Worm (Caenorhabditis elegans) whole organism, young adult: Measurements from ENCODE around the gene T01C3.3.

ENCODE experiments used
- F39B2.1 ChIP-seq: fragments of 200-800 bp; sonication (Bioruptor generic); IDR thresholded peaks from 2 replicates; pipeline ENCODE4 v1.3.6; 2022; ENCODE audit warnings: missing genetic modification reagents, missing genetic modification characterization, missing compliant biosample characterization
- aptf-3 ChIP-seq: fragments of 200-800 bp; sonication (Bioruptor generic); IDR thresholded peaks from 2 replicates; pipeline ENCODE4 v1.3.6; 2022; ENCODE audit warnings: missing genetic modification characterization, missing compliant biosample characterization
- atf-7 ChIP-seq: sonication (generic microtip); optimal IDR thresholded peaks from 2 replicates; lab custom pipeline; 2017; ENCODE audit warnings: mild to moderate bottlenecking, missing genetic modification characterization, missing compliant biosample characterization
- cebp-1 ChIP-seq, 2 experiments: fragments of 200-800 bp in 1 of 2; sonication (Bioruptor generic) in 1 of 2; sonication (generic microtip) in 1 of 2; IDR thresholded peaks in 1 of 2; optimal IDR thresholded peaks in 1 of 2; 2 replicates each; pipeline versions ENCODE4 v1.3.6 to Lab custom; 2017 to 2022; ENCODE audit warnings: missing compliant biosample characterization in 2 of 2, missing genetic modification characterization in 2 of 2, mild to moderate bottlenecking in 1 of 2, missing genetic modification reagents in 1 of 2, moderate library complexity in 1 of 2
- ceh-58 ChIP-seq: fragments of 200-800 bp; sonication (Bioruptor generic); IDR thresholded peaks from 2 replicates; pipeline ENCODE4 v1.3.6; 2022; ENCODE audit warnings: missing genetic modification characterization, missing compliant biosample characterization
- fkh-3 ChIP-seq: sonication (generic microtip); optimal IDR thresholded peaks from 2 replicates; lab custom pipeline; 2016; ENCODE audit warnings: mild to moderate bottlenecking, missing genetic modification characterization, missing compliant biosample characterization
- gei-17 ChIP-seq: fragments of 200-800 bp; sonication (Bioruptor generic); optimal IDR thresholded peaks from 2 replicates; lab custom pipeline; 2018; ENCODE audit warnings: mild to moderate bottlenecking, missing genetic modification characterization, missing compliant biosample characterization
- lin-40 ChIP-seq: sonication (generic microtip); optimal IDR thresholded peaks from 2 replicates; lab custom pipeline; 2016; ENCODE audit warnings: missing genetic modification characterization, mild to moderate bottlenecking, missing compliant biosample characterization, missing genotype, missing genetic modification reagents
- sea-2 ChIP-seq: fragments of 200-800 bp; sonication (Bioruptor generic); IDR thresholded peaks from 2 replicates; pipeline ENCODE4 v1.3.6; 2022; ENCODE audit warnings: missing genetic modification characterization, missing compliant biosample characterization
- ztf-18 ChIP-seq: sonication (generic microtip); optimal IDR thresholded peaks from 2 replicates; lab custom pipeline; 2016; ENCODE audit warnings: missing genotype, mild to moderate bottlenecking, missing genetic modification characterization, missing compliant biosample characterization
- ztf-22 ChIP-seq: fragments of 200-800 bp; sonication (Bioruptor generic); optimal IDR thresholded peaks from 2 replicates; lab custom pipeline; 2018; ENCODE audit warnings: mild to moderate bottlenecking, missing genetic modification characterization, moderate library complexity, missing compliant biosample characterization
- ztf-25 ChIP-seq: fragments of 200-800 bp; sonication (Bioruptor generic); IDR thresholded peaks from 2 replicates; pipeline ENCODE4 v1.3.6; 2022; ENCODE audit warnings: missing genetic modification reagents, missing genetic modification characterization, missing compliant biosample characterization
- ztf-26 ChIP-seq: sonication (generic microtip); optimal IDR thresholded peaks from 2 replicates; lab custom pipeline; 2017; ENCODE audit warnings: missing genetic modification characterization, missing compliant biosample characterization

DNA sequence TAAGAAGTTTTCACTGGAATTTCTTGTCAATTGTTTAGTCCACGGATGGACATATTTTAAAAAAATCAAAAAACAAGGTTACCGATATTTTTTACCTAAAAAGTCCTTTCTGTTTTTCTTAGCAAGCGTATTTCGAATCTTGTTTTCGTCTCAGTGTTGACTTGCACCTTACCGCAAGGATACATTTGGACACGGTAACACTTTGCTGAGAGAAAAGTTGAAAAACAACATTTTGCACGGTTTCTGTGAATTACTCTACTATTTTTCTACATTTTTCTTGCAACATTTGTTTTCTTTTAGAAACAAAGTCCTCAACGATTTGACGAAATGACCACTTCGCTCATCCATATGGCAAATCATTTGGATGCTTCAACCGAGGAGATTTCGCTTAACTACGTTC, 43.0 kb downstream of the T01C3.3 start, which contains the start of gene hil-1:
- TF ChIP-seq gei-17 (GFP tag; lab: Kevin White, UChicago), result no peak
- no peak for TF ChIP-seq F39B2.1 (GFP tag; lab: Robert Waterston, UW)
- no peak for TF ChIP-seq ceh-58 (GFP tag; lab: Robert Waterston, UW)
- TF ChIP-seq fkh-3 (tag; lab: Kevin White, UChicago), result no peak
- no peak for TF ChIP-seq ztf-22 (GFP tag; lab: Kevin White, UChicago)
- TF ChIP-seq ztf-26 (tag; lab: Kevin White, UChicago), result no peak
- TF ChIP-seq lin-40, result no peak
- TF ChIP-seq ztf-25, result no peak
- no peak for TF ChIP-seq ztf-18 (tag; lab: Kevin White, UChicago)
- no peak for TF ChIP-seq atf-7 (tag; lab: Kevin White, UChicago)
- TF ChIP-seq cebp-1 (GFP tag; IDR thresholded peaks at IDR 0.05; lab: Robert Waterston, UW), result no peak
- TF ChIP-seq cebp-1 (tag; optimal IDR thresholded peaks at IDR 0.05; lab: Kevin White, UChicago), result no peak
- no peak for TF ChIP-seq sea-2
- TF ChIP-seq aptf-3 (GFP tag; lab: Robert Waterston, UW), result no peak
